Worm (Caenorhabditis elegans) whole organism, early embryonic: ENCODE data around the gene W06D11.2.
"Not testable (repeated sequence)": the region's sequence is repeated elsewhere in the genome, so short reads cannot be mapped to it uniquely, and the experiment has no call there.

Experiments used
- B0310.2 ChIP-seq: sonication (generic microtip); optimal IDR thresholded peaks from 2 replicates; lab custom pipeline; 2016; ENCODE audit warnings: mild to moderate bottlenecking, missing genetic modification characterization, missing compliant biosample characterization
- F13C5.2 ChIP-seq: sonication (generic microtip); optimal IDR thresholded peaks from 2 replicates; lab custom pipeline; 2017; ENCODE audit warnings: mild to moderate bottlenecking, missing genetic modification characterization, inconsistent platforms, missing compliant biosample characterization
- ama-1 ChIP-seq: fragments of 150-350 bp; optimal IDR thresholded peaks from 2 replicates; lab custom pipeline; 2014
- ceh-36 ChIP-seq: sonication (generic microtip); optimal IDR thresholded peaks from 2 replicates; lab custom pipeline; 2016; ENCODE audit warnings: missing genetic modification characterization, inconsistent platforms, missing compliant biosample characterization
- ets-7 ChIP-seq: sonication (generic microtip); optimal IDR thresholded peaks from 2 replicates; lab custom pipeline; 2016; ENCODE audit warnings: missing genotype, missing genetic modification characterization, missing compliant biosample characterization
- flt-1 ChIP-seq: fragments of 200-800 bp; sonication (Bioruptor generic); IDR thresholded peaks from 2 replicates; pipeline ENCODE4 v1.3.6; 2022; ENCODE audit warnings: missing genetic modification characterization, missing compliant biosample characterization
- hmbx-1 ChIP-seq: sonication (generic microtip); optimal IDR thresholded peaks from 2 replicates; lab custom pipeline; 2016; ENCODE audit warnings: mild to moderate bottlenecking, missing genetic modification characterization, missing compliant biosample characterization
- hmg-4 ChIP-seq: fragments of 200-800 bp; sonication (Bioruptor generic); optimal IDR thresholded peaks from 2 replicates; lab custom pipeline; 2018; ENCODE audit warnings: mild to moderate bottlenecking, missing genetic modification characterization, missing compliant biosample characterization
- hnd-1 ChIP-seq: sonication (generic microtip); optimal IDR thresholded peaks from 2 replicates; lab custom pipeline; 2016; ENCODE audit warnings: missing genetic modification characterization, missing compliant biosample characterization
- pes-1 ChIP-seq: fragments of 200-800 bp; sonication (Bioruptor generic); IDR thresholded peaks from 2 replicates; pipeline ENCODE4 v1.3.6; 2022; ENCODE audit warnings: missing genetic modification reagents, missing genetic modification characterization, missing compliant biosample characterization
- scrt-1 ChIP-seq: fragments of 200-800 bp; sonication (Bioruptor generic); IDR thresholded peaks from 2 replicates; pipeline ENCODE4 v1.3.6; 2022; ENCODE audit warnings: missing genetic modification characterization, missing compliant biosample characterization
- tbx-11 ChIP-seq: fragments of 200-800 bp; sonication (Bioruptor generic); IDR thresholded peaks from 2 replicates; pipeline ENCODE4 v1.3.6; 2022; ENCODE audit warnings: missing genetic modification characterization, missing compliant biosample characterization
- tbx-37 ChIP-seq: fragments of 200-800 bp; sonication (Bioruptor generic); conservative IDR thresholded peaks from 2 replicates; pipeline ENCODE4 v1.3.6; 2022; ENCODE audit warnings: missing genetic modification reagents, missing genetic modification characterization, missing compliant biosample characterization
- tra-4 ChIP-seq: sonication (generic microtip); optimal IDR thresholded peaks from 2 replicates; lab custom pipeline; 2017; ENCODE audit warnings: missing genetic modification characterization, missing compliant biosample characterization

ce11 chrX:12308045-12308499 is 11.5 kb upstream of the W06D11.2 start, which contains the start of gene F17A2.16:
- not testable (repeated sequence) for TF ChIP-seq ets-7; B0310.2; flt-1 (GFP tag; lab: Robert Waterston, UW); pes-1; ama-1 (lab: Kevin White, UChicago); ceh-36 (tag; lab: Kevin White, UChicago); tbx-11 (GFP tag; lab: Robert Waterston, UW); F13C5.2 (tag; lab: Kevin White, UChicago); hmg-4 (GFP tag; lab: Kevin White, UChicago); tra-4; hnd-1 (tag; lab: Kevin White, UChicago); tbx-37 (GFP tag; lab: Robert Waterston, UW); hmbx-1 (tag; lab: Kevin White, UChicago); scrt-1
